Worm (Caenorhabditis elegans): ENCODE measurements around the gene nft-1.
A peak's percentile ranks its signal among the peaks of the same experiment; 100 is the strongest.

The nft-1 gene

ce11 chrIII:11909778-11910177 lies 13.9 kb upstream of the nft-1 start, which contains the start of gene faah-4:
TSS of gene faah-4 (minus strand) at chrIII:11909878.
- TF ChIP-seq ztf-18 (tag; optimal IDR thresholded peaks at IDR 0.05) (no peak), nfya-1 (tag; optimal IDR thresholded peaks at IDR 0.05; ENCODE audit: borderline replicate concordance, insufficient read depth) (no peak), Y95B8A.8 (GFP tag; IDR thresholded peaks at IDR 0.05) (no peak), B0261.1 (tag; optimal IDR thresholded peaks at IDR 0.05) (no peak), xnd-1 (tag; optimal IDR thresholded peaks at IDR 0.05) (no peak), mcd-1 (GFP tag; IDR thresholded peaks at IDR 0.05) (no peak), snpc-1.3 (tag; optimal IDR thresholded peaks at IDR 0.05; ENCODE audit: insufficient read depth) (no peak), die-1 (tag; optimal IDR thresholded peaks at IDR 0.05) (no peak)

- TF ChIP-seq repo-1 (tag; optimal IDR thresholded peaks at IDR 0.05) (no peak), K12H6.12 (tag; optimal IDR thresholded peaks at IDR 0.05) (no peak), ccch-3 (GFP tag; optimal IDR thresholded peaks at IDR 0.05) (no peak), tlf-1 (GFP tag; optimal IDR thresholded peaks at IDR 0.05) (no peak)
Measured at ce11 chrIII:11914220-11914619, 9.5 kb upstream of the nft-1 start, which contains the start of gene Y56A3A.16. TSS of gene Y56A3A.16 (minus strand) at chrIII:11914320.

ce11 chrIII:11915666-11916065 lies 8.0 kb upstream of the nft-1 start, which contains the start of the genes ndab-1 and npp-16:
TSS of gene ndab-1 (minus strand) at chrIII:11915712.
TSS of gene npp-16 (plus strand) at chrIII:11915928.
- TF ChIP-seq snpc-3.4 (tag; optimal IDR thresholded peaks at IDR 0.05) (peak; percentile 6), dpl-1 (GFP tag; optimal IDR thresholded peaks at IDR 0.05) (no peak), let-607 (tag; optimal IDR thresholded peaks at IDR 0.05) (peak in 1 of 2 experiments; percentile 17), F33H1.4 (GFP tag; IDR thresholded peaks at IDR 0.05) (peak; percentile 40; the same call in 1 of the 2 replicates), attf-5 (GFP tag; optimal IDR thresholded peaks at IDR 0.05) (peak; percentile 2), akir-1 (GFP tag; optimal IDR thresholded peaks at IDR 0.05) (no peak), cebp-1 (GFP tag; IDR thresholded peaks at IDR 0.05) (no peak), cebp-1 (tag; optimal IDR thresholded peaks at IDR 0.05) (peak; percentile 34), madf-6 (GFP tag; IDR thresholded peaks at IDR 0.05) (peak; percentile 48; the same call in 1 of the 2 replicates), lin-54 (GFP tag; optimal IDR thresholded peaks at IDR 0.05) (peak; percentile 45), hmg-1.2 (GFP tag; IDR thresholded peaks at IDR 0.05) (0 out of 2 replicates have a peak, but pooled peaks have one; percentile 3)

ce11 chrIII:11916260-11916659 lies 7.4 kb upstream of the nft-1 start:
- no peak for TF ChIP-seq egl-18 (GFP tag; IDR thresholded peaks at IDR 0.05)
- peak; percentile 69; the same call in 1 of the 2 replicates for TF ChIP-seq egrh-3 (GFP tag; IDR thresholded peaks at IDR 0.05)
- TF ChIP-seq let-607 (tag; optimal IDR thresholded peaks at IDR 0.05) = no peak
- TF ChIP-seq dox-1 (GFP tag; IDR thresholded peaks at IDR 0.05) = peak; percentile 12; the same call in 1 of the 2 replicates
- no peak for TF ChIP-seq sptf-2 (GFP tag; optimal IDR thresholded peaks at IDR 0.05)
- TF ChIP-seq zfh-2 (GFP tag; conservative IDR thresholded peaks at IDR 0.05) = peak; percentile 79

ce11 chrIII:11917090-11917489 lies 6.6 kb upstream of the nft-1 start:
- TF ChIP-seq snpc-4 (GFP tag; optimal IDR thresholded peaks at IDR 0.05) = no peak
- no peak for TF ChIP-seq snpc-4 (tag; optimal IDR thresholded peaks at IDR 0.05)
- TF ChIP-seq T26A5.8 (tag; optimal IDR thresholded peaks at IDR 0.05) = no peak
- no peak for TF ChIP-seq hmg-1.2 (GFP tag; IDR thresholded peaks at IDR 0.05)
- TF ChIP-seq B0261.1 (tag; optimal IDR thresholded peaks at IDR 0.05) = no peak
- TF ChIP-seq madf-10 (tag; optimal IDR thresholded peaks at IDR 0.05) = no peak
- no peak for TF ChIP-seq atf-7 (tag; optimal IDR thresholded peaks at IDR 0.05)
- TF ChIP-seq lsl-1 (GFP tag; optimal IDR thresholded peaks at IDR 0.05) = no peak
- TF ChIP-seq somi-1 (GFP tag; optimal IDR thresholded peaks at IDR 0.05) = no peak
- no peak for TF ChIP-seq lir-1 (GFP tag; conservative IDR thresholded peaks at IDR 0.05)
- no peak for TF ChIP-seq unc-130 (GFP tag; optimal IDR thresholded peaks at IDR 0.05)
- no peak for TF ChIP-seq ceh-27 (GFP tag; optimal IDR thresholded peaks at IDR 0.05)
- TF ChIP-seq lin-35 (GFP tag; optimal IDR thresholded peaks at IDR 0.05) = no peak
- TF ChIP-seq B0019.2 (GFP tag; conservative IDR thresholded peaks at IDR 0.05) = no peak
- no peak for TF ChIP-seq ekl-4 (GFP tag; IDR thresholded peaks at IDR 0.05)
- TF ChIP-seq F49E8.2 (tag; optimal IDR thresholded peaks at IDR 0.05; ENCODE audit: insufficient read depth) = no peak
